Worm (Caenorhabditis elegans) whole organism, L3 larva: ENCODE measurements around the gene algn-13.

ENCODE experiments used
- ZK546.5 ChIP-seq: sonication (generic microtip); optimal IDR thresholded peaks from 2 replicates; lab custom pipeline; 2017; ENCODE audit warnings: missing biosample characterization, missing genetic modification characterization
- aly-2 ChIP-seq: fragments of 150-350 bp; optimal IDR thresholded peaks from 2 replicates; lab custom pipeline; 2014; ENCODE audit warnings: missing biosample characterization, missing genetic modification characterization
- ceh-16 ChIP-seq: sonication (generic microtip); optimal IDR thresholded peaks from 2 replicates; lab custom pipeline; 2017; ENCODE audit warnings: missing biosample characterization, missing genetic modification characterization
- ceh-28 ChIP-seq: fragments of 150-350 bp; optimal IDR thresholded peaks from 2 replicates; lab custom pipeline; 2014; ENCODE audit warnings: missing biosample characterization, missing genetic modification reagents, missing genetic modification characterization
- ceh-82 ChIP-seq: fragments of 150-350 bp; optimal IDR thresholded peaks from 2 replicates; lab custom pipeline; 2014; ENCODE audit warnings: missing biosample characterization, missing genetic modification characterization
- ceh-9 ChIP-seq: sonication (generic microtip); optimal IDR thresholded peaks from 2 replicates; lab custom pipeline; 2018; ENCODE audit warnings: missing biosample characterization, missing genetic modification characterization
- daf-12 ChIP-seq: fragments of 150-350 bp; optimal IDR thresholded peaks from 2 replicates; lab custom pipeline; 2014; ENCODE audit warnings: missing biosample characterization, missing genetic modification reagents, missing genetic modification characterization
- egl-27 ChIP-seq: sonication (generic microtip); optimal IDR thresholded peaks from 4 replicates; lab custom pipeline; 2017; ENCODE audit warnings: missing biosample characterization, missing genetic modification reagents, missing genetic modification characterization
- egl-5 ChIP-seq: fragments of 150-350 bp; optimal IDR thresholded peaks from 2 replicates; lab custom pipeline; 2017; ENCODE audit warnings: missing biosample characterization, missing genetic modification reagents, missing genetic modification characterization, inconsistent platforms
- elt-1 ChIP-seq: fragments of 150-350 bp; optimal IDR thresholded peaks from 2 replicates; lab custom pipeline; 2014; ENCODE audit warnings: missing biosample characterization, missing genetic modification characterization
- elt-2 ChIP-seq: sonication (generic microtip); optimal IDR thresholded peaks from 2 replicates; lab custom pipeline; 2016; ENCODE audit warnings: missing genetic modification reagents, mild to moderate bottlenecking, missing genetic modification characterization, missing compliant biosample characterization
- elt-3 ChIP-seq, 3 experiments: fragments of 150-350 bp in 1 of 3; sonication (generic microtip) in 2 of 3; optimal IDR thresholded peaks; 2 replicates in 2 of 3; 4 replicates in 1 of 3; lab custom pipeline; 2014 to 2017; ENCODE audit warnings: missing biosample characterization in 3 of 3, missing genetic modification characterization in 3 of 3
- eor-1 ChIP-seq, 2 experiments: fragments of 150-350 bp; optimal IDR thresholded peaks; 2 replicates each; lab custom pipeline; 2014 to 2018; ENCODE audit warnings: missing biosample characterization in 2 of 2, missing genetic modification characterization in 2 of 2
- fkh-10 ChIP-seq: sonication (generic microtip); optimal IDR thresholded peaks from 2 replicates; lab custom pipeline; 2017; ENCODE audit warnings: missing biosample characterization, missing genetic modification reagents, missing genetic modification characterization
- fkh-2 ChIP-seq: fragments of 150-350 bp; optimal IDR thresholded peaks from 2 replicates; lab custom pipeline; 2014; ENCODE audit warnings: missing biosample characterization, missing genetic modification reagents, missing genetic modification characterization
- fos-1 ChIP-seq: fragments of 150-350 bp; optimal IDR thresholded peaks from 2 replicates; lab custom pipeline; 2014; ENCODE audit warnings: missing biosample characterization, missing genetic modification characterization
- hmg-11 ChIP-seq: sonication (generic microtip); optimal IDR thresholded peaks from 2 replicates; lab custom pipeline; 2016; ENCODE audit warnings: missing genetic modification characterization, missing compliant biosample characterization
- jun-1 ChIP-seq: fragments of 150-350 bp; optimal IDR thresholded peaks from 2 replicates; lab custom pipeline; 2014; ENCODE audit warnings: missing biosample characterization, missing genetic modification reagents, missing genetic modification characterization
- lin-15B ChIP-seq: fragments of 150-350 bp; optimal IDR thresholded peaks from 2 replicates; lab custom pipeline; 2014; ENCODE audit warnings: missing biosample characterization, missing genetic modification characterization
- lin-39 ChIP-seq: fragments of 150-350 bp; optimal IDR thresholded peaks from 2 replicates; lab custom pipeline; 2018; ENCODE audit warnings: missing biosample characterization, missing genetic modification reagents, missing genetic modification characterization
- lsy-12 ChIP-seq: sonication (generic microtip); optimal IDR thresholded peaks from 2 replicates; lab custom pipeline; 2016; ENCODE audit warnings: mild to moderate bottlenecking, missing genetic modification characterization, missing compliant biosample characterization
- mdl-1 ChIP-seq: fragments of 150-350 bp; optimal IDR thresholded peaks from 2 replicates; lab custom pipeline; 2014; ENCODE audit warnings: missing biosample characterization, missing genetic modification characterization
- mml-1 ChIP-seq: fragments of 150-350 bp; sonication (generic microtip); optimal IDR thresholded peaks from 3 replicates; lab custom pipeline; 2014; ENCODE audit warnings: missing biosample characterization, missing genetic modification characterization
- nhr-12 ChIP-seq: fragments of 150-350 bp; optimal IDR thresholded peaks from 2 replicates; lab custom pipeline; 2014; ENCODE audit warnings: missing biosample characterization, missing genetic modification characterization
- nhr-237 ChIP-seq: fragments of 150-350 bp; optimal IDR thresholded peaks from 2 replicates; lab custom pipeline; 2014; ENCODE audit warnings: missing biosample characterization, missing genetic modification characterization
- nhr-25 ChIP-seq: sonication (generic microtip); optimal IDR thresholded peaks from 2 replicates; lab custom pipeline; 2017; ENCODE audit warnings: missing biosample characterization, missing genetic modification characterization
- nhr-28 ChIP-seq: fragments of 150-350 bp; optimal IDR thresholded peaks from 2 replicates; lab custom pipeline; 2014; ENCODE audit warnings: missing biosample characterization, missing genetic modification characterization
- nhr-43 ChIP-seq: sonication (generic microtip); optimal IDR thresholded peaks from 2 replicates; lab custom pipeline; 2016; ENCODE audit warnings: mild to moderate bottlenecking, missing genetic modification characterization, missing compliant biosample characterization; ENCODE audit not compliant: poor library complexity, severe bottlenecking
- nhr-67 ChIP-seq: fragments of 150-350 bp; optimal IDR thresholded peaks from 2 replicates; lab custom pipeline; 2014; ENCODE audit warnings: missing biosample characterization, missing genetic modification characterization
- nhr-77 ChIP-seq: fragments of 150-350 bp; optimal IDR thresholded peaks from 2 replicates; lab custom pipeline; 2014; ENCODE audit warnings: missing biosample characterization, missing genetic modification characterization
- pha-4 ChIP-seq: fragments of 150-350 bp; optimal IDR thresholded peaks from 2 replicates; lab custom pipeline; 2014; ENCODE audit warnings: missing biosample characterization, missing genetic modification reagents, missing genetic modification characterization
- pqm-1 ChIP-seq: fragments of 150-350 bp; optimal IDR thresholded peaks from 2 replicates; lab custom pipeline; 2017; ENCODE audit warnings: missing biosample characterization, missing genetic modification characterization, inconsistent platforms
- sea-2 ChIP-seq: fragments of 150-350 bp; sonication (generic microtip); optimal IDR thresholded peaks from 4 replicates; lab custom pipeline; 2014; ENCODE audit warnings: missing biosample characterization, missing genetic modification reagents, missing genetic modification characterization
- skn-1 ChIP-seq: fragments of 150-350 bp; optimal IDR thresholded peaks from 2 replicates; lab custom pipeline; 2014; ENCODE audit warnings: missing biosample characterization, missing genetic modification characterization
- snpc-4 ChIP-seq: fragments of 150-350 bp; optimal IDR thresholded peaks from 2 replicates; lab custom pipeline; 2014; ENCODE audit warnings: missing biosample characterization, missing genetic modification characterization
- tbx-2 ChIP-seq: sonication (generic microtip); optimal IDR thresholded peaks from 2 replicates; lab custom pipeline; 2016; ENCODE audit warnings: mild to moderate bottlenecking, missing genetic modification characterization, missing compliant biosample characterization
- unc-39 ChIP-seq: sonication (generic microtip); optimal IDR thresholded peaks from 4 replicates; lab custom pipeline; 2017; ENCODE audit warnings: missing biosample characterization, missing genetic modification characterization
- unc-62 ChIP-seq: fragments of 150-350 bp; sonication (generic microtip); optimal IDR thresholded peaks from 4 replicates; lab custom pipeline; 2014; ENCODE audit warnings: missing biosample characterization, missing genetic modification reagents, missing genetic modification characterization
- ztf-4 ChIP-seq: fragments of 150-350 bp; optimal IDR thresholded peaks from 2 replicates; lab custom pipeline; 2014; ENCODE audit warnings: missing biosample characterization, missing genetic modification characterization

algn-13 gene

ce11 chrV:13931225-13931624 lies 30.6 kb downstream of the algn-13 start, which contains the start of gene C06B3.16:
C06B3.16 (plus strand) TSS chrV:13931525.
- TF ChIP-seq jun-1 (tag; lab: Kevin White, UChicago) (no peak), nhr-28 (tag; lab: Kevin White, UChicago) (no peak), lin-15B (tag; lab: Kevin White, UChicago) (no peak), fkh-2 (tag; lab: Kevin White, UChicago) (no peak), pqm-1 (tag; lab: Kevin White, UChicago) (no peak), aly-2 (tag; lab: Kevin White, UChicago) (no peak), nhr-43 (tag; lab: Kevin White, UChicago) (no peak), snpc-4 (tag; lab: Kevin White, UChicago) (no peak), nhr-25 (tag; lab: Kevin White, UChicago) (no peak), pha-4 (no peak), nhr-12 (tag; lab: Kevin White, UChicago) (no peak), ceh-28 (tag; lab: Kevin White, UChicago) (no peak), egl-27 (tag; lab: Kevin White, UChicago) (no peak), mml-1 (tag; lab: Kevin White, UChicago) (no peak), hmg-11 (tag; lab: Kevin White, UChicago) (no peak), lin-39 (tag; lab: Kevin White, UChicago) (no peak)
- TF ChIP-seq, all 47 proteins: peak for 0

DNA sequence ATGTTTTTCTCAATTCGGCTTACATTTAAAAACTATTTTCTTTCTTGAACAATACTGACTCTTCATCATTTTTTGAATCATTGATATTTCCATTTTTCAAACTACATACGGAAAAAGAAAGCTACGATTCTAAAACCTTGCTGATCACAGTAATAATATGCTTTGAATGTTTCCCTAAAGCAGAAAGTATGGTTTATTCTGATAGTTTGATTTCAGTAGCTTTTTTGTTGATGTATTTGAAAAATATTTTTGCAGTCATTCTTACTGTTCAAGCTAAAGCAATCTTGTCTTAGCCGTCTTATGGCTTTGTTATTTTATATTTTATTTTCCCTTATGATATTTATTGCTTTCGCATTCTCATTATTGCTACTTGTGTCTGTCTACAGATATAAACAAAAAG lies 32.3 kb downstream of the algn-13 start, which contains the start of gene srxa-13:
Gene srxa-13, plus strand, starts transcription at position 301 of the 400 bp plus-strand sequence.
- TF ChIP-seq ceh-9 (no peak), daf-12 (tag; lab: Kevin White, UChicago) (no peak), nhr-28 (tag; lab: Kevin White, UChicago) (no peak), sea-2 (GFP tag; lab: Kevin White, UChicago) (no peak), snpc-4 (tag; lab: Kevin White, UChicago) (no peak), ceh-28 (tag; lab: Kevin White, UChicago) (no peak), nhr-77 (no peak)
- TF ChIP-seq, all 47 proteins: peak for 0

DNA sequence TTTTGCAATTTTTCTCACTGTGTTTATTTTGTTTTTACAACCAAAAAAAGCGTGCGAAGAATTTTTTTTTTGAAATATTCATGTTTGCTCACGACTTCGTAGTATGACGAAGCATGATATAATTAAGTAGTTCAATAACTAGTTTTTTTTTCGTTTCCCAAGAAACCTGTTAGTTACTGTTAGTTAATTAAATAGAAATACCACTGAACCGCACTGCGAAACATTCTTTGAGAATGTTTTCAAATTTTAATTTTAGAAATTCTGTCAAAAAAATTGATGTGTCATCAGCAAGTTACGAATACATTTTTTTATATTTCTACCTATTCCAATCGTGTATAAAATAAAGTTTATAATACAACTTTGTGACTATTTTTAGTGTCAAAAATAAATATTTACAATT lies 35.4 kb downstream of the algn-13 start, which contains the start of gene srxa-12:
Gene srxa-12, plus strand, starts transcription at position 301 of the 400 bp plus-strand sequence.
- TF ChIP-seq ceh-16 (tag; lab: Kevin White, UChicago): no peak
- no peak for TF ChIP-seq fos-1 (tag; lab: Kevin White, UChicago)
- TF ChIP-seq mdl-1 (tag; lab: Kevin White, UChicago): no peak
- no peak for TF ChIP-seq elt-2
- TF ChIP-seq ceh-82: no peak
- TF ChIP-seq aly-2 (tag; lab: Kevin White, UChicago): no peak
- no peak for TF ChIP-seq fkh-2 (tag; lab: Kevin White, UChicago)
- no peak for TF ChIP-seq ZK546.5 (tag; lab: Kevin White, UChicago)

- TF ChIP-seq nhr-28 (tag; lab: Kevin White, UChicago) (no peak), egl-5 (tag; lab: Kevin White, UChicago) (no peak), nhr-12 (tag; lab: Kevin White, UChicago) (no peak), unc-62 (no peak), lsy-12 (tag; lab: Kevin White, UChicago) (no peak), pqm-1 (tag; lab: Kevin White, UChicago) (no peak), ztf-4 (tag; lab: Kevin White, UChicago) (no peak), nhr-67 (tag; lab: Kevin White, UChicago) (no peak), skn-1 (tag; lab: Kevin White, UChicago) (no peak), nhr-43 (tag; lab: Kevin White, UChicago) (no peak), ceh-9 (no peak), egl-27 (tag; lab: Kevin White, UChicago) (no peak), ceh-82 (no peak), hmg-11 (tag; lab: Kevin White, UChicago) (no peak), jun-1 (tag; lab: Kevin White, UChicago) (no peak), lin-39 (tag; lab: Kevin White, UChicago) (no peak), ZK546.5 (tag; lab: Kevin White, UChicago) (no peak), ceh-16 (tag; lab: Kevin White, UChicago) (no peak), unc-39 (tag; lab: Kevin White, UChicago) (no peak)
Measured at ce11 chrV:13923851-13924250, 37.9 kb downstream of the algn-13 start, which contains the start of gene srxa-11. srxa-11 (plus strand) TSS chrV:13924151.

DNA sequence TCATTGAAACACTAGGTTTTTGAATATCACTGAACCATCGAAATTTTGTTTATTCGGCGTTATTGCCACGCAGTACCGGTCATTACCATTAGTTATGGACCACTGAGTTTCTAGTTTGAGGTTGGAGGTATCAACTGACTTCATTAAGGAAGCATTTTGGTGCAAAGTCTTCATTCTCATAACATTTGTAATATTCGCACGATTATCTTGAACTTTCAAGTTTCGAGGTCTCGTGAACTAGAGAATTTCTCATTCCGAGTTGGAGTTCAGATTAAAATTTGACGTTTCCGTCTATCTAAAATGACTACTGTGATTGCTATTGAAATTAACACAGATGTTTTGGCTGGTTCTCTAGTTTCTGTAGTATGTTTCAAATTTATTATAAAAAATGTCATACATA lies 41.0 kb downstream of the algn-13 start, which contains the start of gene srx-42:
Gene srx-42, plus strand, starts transcription at position 301 of the 400 bp plus-strand sequence.
- TF ChIP-seq elt-1 (tag; lab: Kevin White, UChicago) (no peak), fkh-10 (no peak), eor-1 (tag; optimal IDR thresholded peaks at IDR 0.05; lab: Kevin White, UChicago) (no peak), nhr-237 (tag; lab: Kevin White, UChicago) (no peak), ztf-4 (tag; lab: Kevin White, UChicago) (no peak), fos-1 (tag; lab: Kevin White, UChicago) (no peak), ceh-16 (tag; lab: Kevin White, UChicago) (no peak), ceh-9 (no peak), aly-2 (tag; lab: Kevin White, UChicago) (no peak), mml-1 (tag; lab: Kevin White, UChicago) (no peak), hmg-11 (tag; lab: Kevin White, UChicago) (no peak), sea-2 (GFP tag; lab: Kevin White, UChicago) (no peak), egl-5 (tag; lab: Kevin White, UChicago) (no peak), tbx-2 (no peak), daf-12 (tag; lab: Kevin White, UChicago) (no peak), elt-3 (tag; optimal IDR thresholded peaks at IDR 0.05; lab: Kevin White, UChicago) (no peak), nhr-12 (tag; lab: Kevin White, UChicago) (no peak)
